Fruit fly (Drosophila melanogaster): Measurements from ENCODE around the gene Ork1.
A peak's percentile ranks its signal among the peaks of the same experiment; 100 is the strongest.

Gene Ork1

DNA sequence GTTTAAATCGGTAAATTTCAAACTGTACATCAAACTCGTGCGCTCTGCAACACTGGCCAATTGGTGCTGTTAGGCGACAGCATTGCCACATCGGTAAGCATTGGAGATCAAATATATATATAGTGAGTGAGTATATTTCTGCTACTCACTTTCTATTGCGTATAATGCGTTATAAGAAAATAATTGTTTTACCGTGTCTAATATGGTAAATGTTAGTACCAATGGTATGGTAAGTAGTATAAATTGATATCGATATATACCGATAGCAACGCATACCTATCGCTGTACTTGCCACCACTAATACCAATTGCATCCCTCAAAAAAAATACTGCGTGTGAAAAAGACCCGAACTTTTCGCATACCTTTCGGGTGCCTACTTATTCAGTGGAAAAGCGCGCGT lies 33.7 kb downstream of the Ork1 start, which contains the start of the genes sofe and CG2186 (continued):
- TF ChIP-seq org-1 (GFP tag; optimal IDR thresholded peaks at IDR 0.05) (no peak), chif (GFP tag; optimal IDR thresholded peaks at IDR 0.05) (peak in 1 of 2 experiments; percentile 36), Aef1 (GFP tag; IDR thresholded peaks at IDR 0.05) (0 out of 3 replicates have a peak, but pooled peaks have one; percentile 20), pnt (GFP tag; optimal IDR thresholded peaks at IDR 0.05) (peak; percentile 35), grau (tag; optimal IDR thresholded peaks at IDR 0.05) (peak; percentile 58), CG16863 (GFP tag; optimal IDR thresholded peaks at IDR 0.05) (peak; percentile 50), CG32767 (GFP tag; IDR thresholded peaks at IDR 0.05) (0 out of 2 replicates have a peak, but pooled peaks have one; percentile 15), repo (GFP tag; optimal IDR thresholded peaks at IDR 0.05) (no peak), kni (GFP tag; optimal IDR thresholded peaks at IDR 0.05) (peak; percentile 2), klu (GFP tag; IDR thresholded peaks at IDR 0.05) (no peak), Hr39 (optimal IDR thresholded peaks at IDR 0.05) (no peak), CG15011 (GFP tag; optimal IDR thresholded peaks at IDR 0.05) (no peak), CG7556 (GFP tag; optimal IDR thresholded peaks at IDR 0.05) (peak; percentile 16), CG7372 (GFP tag; IDR thresholded peaks at IDR 0.05) (0 out of 2 replicates have a peak, but pooled peaks have one; percentile 14), Meics (GFP tag; optimal IDR thresholded peaks at IDR 0.05) (no peak), CG13424 (tag; optimal IDR thresholded peaks at IDR 0.05) (peak; percentile 65), fd102C (GFP tag; optimal IDR thresholded peaks at IDR 0.05) (no peak), ash1 (GFP tag; optimal IDR thresholded peaks at IDR 0.05) (no peak), CG31365 (tag; optimal IDR thresholded peaks at IDR 0.05) (no peak), bab2 (GFP tag; optimal IDR thresholded peaks at IDR 0.05) (peak; percentile 61), Taf1 (GFP tag; IDR thresholded peaks at IDR 0.05) (no peak), CG14667 (GFP tag; IDR thresholded peaks at IDR 0.05) (no peak), CG17912 (GFP tag; optimal IDR thresholded peaks at IDR 0.05) (peak; percentile 25), CG10565 (GFP tag; optimal IDR thresholded peaks at IDR 0.05) (no peak), CG7786 (GFP tag; optimal IDR thresholded peaks at IDR 0.05) (peak; percentile 67), CG15073 (GFP tag; optimal IDR thresholded peaks at IDR 0.05) (no peak), CG17359 (tag; optimal IDR thresholded peaks at IDR 0.05) (peak; percentile 28), ato (GFP tag; IDR thresholded peaks at IDR 0.05; ENCODE audit: partially characterized antibody) (peak; percentile 62), CG3995 (GFP tag; optimal IDR thresholded peaks at IDR 0.05) (peak; percentile 19), bsh (GFP tag; optimal IDR thresholded peaks at IDR 0.05) (peak in 1 of 2 experiments; percentile 57), CG18599 (GFP tag; optimal IDR thresholded peaks at IDR 0.05) (no peak), bigmax (GFP tag; optimal IDR thresholded peaks at IDR 0.05) (no peak), ranshi (GFP tag; IDR thresholded peaks at IDR 0.05) (0 out of 2 replicates have a peak, but pooled peaks have one; percentile 10), CG11504 (tag; optimal IDR thresholded peaks at IDR 0.05) (peak; percentile 86), HLHmδ (GFP tag; optimal IDR thresholded peaks at IDR 0.05) (no peak), CG16813 (GFP tag; IDR thresholded peaks at IDR 0.05; ENCODE audit: partially characterized antibody) (peak; percentile 86), chn (GFP tag; optimal IDR thresholded peaks at IDR 0.05) (peak; percentile 52), CG18619 (GFP tag; optimal IDR thresholded peaks at IDR 0.05) (no peak), CG6813 (GFP tag; optimal IDR thresholded peaks at IDR 0.05) (no peak), psq (GFP tag; optimal IDR thresholded peaks at IDR 0.05) (peak; percentile 21), aop (GFP tag; IDR thresholded peaks at IDR 0.05) (no peak), GATAe (GFP tag; conservative IDR thresholded peaks at IDR 0.05) (no peak), CG14441 (GFP tag; IDR thresholded peaks at IDR 0.05) (no peak), lola (GFP tag; optimal IDR thresholded peaks at IDR 0.05) (peak in 1 of 3 experiments; percentile 24), CG12744 (GFP tag; optimal IDR thresholded peaks at IDR 0.05) (peak; percentile 22), abd-A (tag; optimal IDR thresholded peaks at IDR 0.05) (no peak), CG6765 (GFP tag; optimal IDR thresholded peaks at IDR 0.05) (no peak), CG34224 (GFP tag; IDR thresholded peaks at IDR 0.05; ENCODE audit: partially characterized antibody) (peak; percentile 70), CG14014 (GFP tag; IDR thresholded peaks at IDR 0.05) (peak; percentile 20; the same call in 1 of the 2 replicates), B-H1 (GFP tag; IDR thresholded peaks at IDR 0.05) (no peak)

Data from whole organism, embryonic.